Fruit fly (Drosophila melanogaster) Kc167 (cell line): ENCODE data around the gene CG5273.

Experiments
- Myc ChIP-seq: fragments of >200 bp; optimal IDR thresholded peaks from 2 replicates; lab custom pipeline; 2017; ENCODE audit warnings: missing external identifiers
- Sin3A ChIP-seq: fragments of >200 bp; optimal IDR thresholded peaks from 2 replicates; lab custom pipeline; 2018; ENCODE audit warnings: missing external identifiers
- h ChIP-seq: fragments of >200 bp; optimal IDR thresholded peaks from 3 replicates; lab custom pipeline; 2018; ENCODE audit warnings: missing external identifiers
- insv ChIP-seq: fragments of >200 bp; optimal IDR thresholded peaks from 3 replicates; lab custom pipeline; 2018; ENCODE audit warnings: missing external identifiers
- psq ChIP-seq: fragments of >200 bp; optimal IDR thresholded peaks from 2 replicates; lab custom pipeline; 2017; ENCODE audit warnings: missing external identifiers
- ttk ChIP-seq: sonication (Bioruptor generic); optimal IDR thresholded peaks from 2 replicates; lab custom pipeline; 2017; ENCODE audit warnings: missing external identifiers

The CG5273 gene

DNA sequence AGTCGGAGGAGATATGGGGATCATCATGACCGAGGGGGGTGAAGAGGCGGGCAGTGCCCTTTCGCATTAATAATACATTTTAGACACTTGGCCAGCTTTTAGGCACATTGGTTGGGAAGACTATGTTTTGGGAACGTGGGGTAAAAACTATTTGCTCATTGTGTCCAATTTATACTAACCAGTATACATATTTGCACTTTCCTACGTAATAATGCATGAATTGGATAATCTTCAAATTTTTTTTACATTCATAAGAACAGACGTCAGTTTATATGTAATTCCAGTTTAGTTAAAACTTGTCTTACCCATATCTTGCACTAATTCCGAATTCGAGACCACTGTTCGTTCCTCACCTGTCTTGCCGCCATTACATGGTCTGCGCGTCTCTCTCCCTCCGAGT is 19.9 kb downstream of the CG5273 start:
- no peak for TF ChIP-seq Myc (lab: Kevin White, UChicago)
- no peak for TF ChIP-seq Sin3A (lab: Kevin White, UChicago)
- TF ChIP-seq ttk: no peak
- no peak for TF ChIP-seq insv (lab: Kevin White, UChicago)

DNA sequence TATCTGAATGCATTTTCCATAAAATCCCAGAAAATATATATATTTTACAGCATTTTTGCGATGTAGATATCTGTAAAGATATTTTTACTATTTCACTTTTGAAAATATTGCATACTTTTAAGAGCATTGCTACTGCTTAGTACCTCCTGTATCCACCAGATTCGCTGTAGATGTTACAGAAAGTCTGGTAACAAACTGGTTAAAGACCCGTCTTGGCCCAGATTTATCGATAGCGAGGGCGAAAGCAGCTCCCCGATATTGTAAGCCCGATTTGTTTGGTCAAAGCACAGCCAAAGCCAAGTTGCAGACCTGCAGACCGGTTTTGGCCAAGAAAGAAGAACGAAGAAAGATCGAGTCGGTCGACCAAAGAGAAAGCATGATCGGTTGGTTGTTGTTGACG is 25.1 kb downstream of the CG5273 start, which contains the start of gene tw:
TSS of gene tw (plus strand) at position 291 of the 400 bp plus-strand sequence.
- TF ChIP-seq Sin3A (lab: Kevin White, UChicago) (no peak), h (no peak), ttk (no peak), psq (lab: Kevin White, UChicago) (no peak), insv (lab: Kevin White, UChicago) (no peak), Myc (lab: Kevin White, UChicago) (no peak)

dm6 chrX:790039-790597 is 30.7 kb downstream of the CG5273 start, which contains the start of gene CG13360:
Gene CG13360, minus strand, starts transcription at chrX:790089.
- no peak for TF ChIP-seq h

- TF ChIP-seq psq (lab: Kevin White, UChicago): no peak
- TF ChIP-seq insv (lab: Kevin White, UChicago): no peak
- TF ChIP-seq h: no peak
- TF ChIP-seq Myc (lab: Kevin White, UChicago): no peak
- TF ChIP-seq Sin3A (lab: Kevin White, UChicago): no peak
- no peak for TF ChIP-seq ttk
These were observed 33.5 kb downstream of the CG5273 start, which contains the start of gene CG16989 for dm6 chrX:792923-793322. Gene CG16989, plus strand, starts transcription at chrX:793147.

- TF ChIP-seq psq (lab: Kevin White, UChicago): no peak
- no peak for TF ChIP-seq Sin3A (lab: Kevin White, UChicago)
- no peak for TF ChIP-seq insv (lab: Kevin White, UChicago)
These were observed 37.1 kb downstream of the CG5273 start for dm6 chrX:796397-796989.

- TF ChIP-seq h: no peak
- no peak for TF ChIP-seq psq (lab: Kevin White, UChicago)
- no peak for TF ChIP-seq insv (lab: Kevin White, UChicago)
- no peak for TF ChIP-seq ttk
- no peak for TF ChIP-seq Myc (lab: Kevin White, UChicago)
- no peak for TF ChIP-seq Sin3A (lab: Kevin White, UChicago)
These were observed 41.9 kb downstream of the CG5273 start, which contains the start of gene Rbf for dm6 chrX:801157-801872. Gene Rbf, minus strand, starts transcription at chrX:801479.

- TF ChIP-seq psq (lab: Kevin White, UChicago) (no peak), insv (lab: Kevin White, UChicago) (no peak), Myc (lab: Kevin White, UChicago) (no peak), h (no peak), Sin3A (lab: Kevin White, UChicago) (no peak), ttk (no peak)
These were observed 44.0 kb downstream of the CG5273 start, which contains the start of gene CG13359 for dm6 chrX:803370-803769. Gene CG13359, minus strand, starts transcription at chrX:803470.

DNA sequence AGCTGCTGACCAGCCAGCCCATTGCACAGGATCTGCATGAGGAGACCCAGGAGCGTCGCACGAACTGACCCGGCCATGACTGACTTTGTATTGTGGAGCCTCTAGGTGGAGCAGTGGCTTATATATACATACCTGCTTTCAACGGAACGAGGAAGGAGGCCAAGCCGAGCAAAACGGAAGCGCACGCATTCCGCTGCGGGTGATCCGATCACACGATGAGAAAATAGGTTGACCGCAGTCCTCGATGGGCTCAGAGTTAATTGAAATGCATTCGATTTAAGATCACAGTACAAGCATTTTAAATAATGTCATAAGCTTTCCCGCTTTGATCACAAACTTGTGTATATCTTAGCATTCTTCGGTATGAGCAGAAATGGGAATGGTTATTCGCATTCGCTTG is 45.4 kb downstream of the CG5273 start, which contains the start of gene CG13358:
TSS of gene CG13358 (minus strand) at position 101 of the 400 bp plus-strand sequence.
- no peak for TF ChIP-seq Myc (lab: Kevin White, UChicago)
- no peak for TF ChIP-seq ttk
- no peak for TF ChIP-seq insv (lab: Kevin White, UChicago)
- TF ChIP-seq Sin3A (lab: Kevin White, UChicago): no peak

- TF ChIP-seq insv (lab: Kevin White, UChicago) (no peak), h (no peak), ttk (no peak), Sin3A (lab: Kevin White, UChicago) (no peak), psq (lab: Kevin White, UChicago) (no peak), Myc (lab: Kevin White, UChicago) (no peak)
These were observed 46.5 kb downstream of the CG5273 start, which contains the start of gene Sec22 for dm6 chrX:805907-806306. Gene Sec22, plus strand, starts transcription at chrX:806076.
